Worm (Caenorhabditis elegans) whole organism, L3 larva: ENCODE results near the gene vha-2.

Experiments used
- aly-2 ChIP-seq: fragments of 150-350 bp; optimal IDR thresholded peaks from 2 replicates; lab custom pipeline; 2014; ENCODE audit warnings: missing biosample characterization, missing genetic modification characterization
- ama-1 ChIP-seq: fragments of 150-350 bp; optimal IDR thresholded peaks from 2 replicates; lab custom pipeline; 2018
- ceh-16 ChIP-seq: sonication (generic microtip); optimal IDR thresholded peaks from 2 replicates; lab custom pipeline; 2017; ENCODE audit warnings: missing biosample characterization, missing genetic modification characterization
- daf-12 ChIP-seq: fragments of 150-350 bp; optimal IDR thresholded peaks from 2 replicates; lab custom pipeline; 2014; ENCODE audit warnings: missing biosample characterization, missing genetic modification reagents, missing genetic modification characterization
- elt-3 ChIP-seq, 3 experiments: fragments of 150-350 bp in 1 of 3; sonication (generic microtip) in 2 of 3; optimal IDR thresholded peaks; 2 replicates in 2 of 3; 4 replicates in 1 of 3; lab custom pipeline; 2014 to 2017; ENCODE audit warnings: missing biosample characterization in 3 of 3, missing genetic modification characterization in 3 of 3
- nhr-11 ChIP-seq: fragments of 150-350 bp; optimal IDR thresholded peaks from 2 replicates; lab custom pipeline; 2014; ENCODE audit warnings: missing biosample characterization, missing genetic modification characterization
- nhr-12 ChIP-seq: fragments of 150-350 bp; optimal IDR thresholded peaks from 2 replicates; lab custom pipeline; 2014; ENCODE audit warnings: missing biosample characterization, missing genetic modification characterization
- nhr-25 ChIP-seq: sonication (generic microtip); optimal IDR thresholded peaks from 2 replicates; lab custom pipeline; 2017; ENCODE audit warnings: missing biosample characterization, missing genetic modification characterization
- nhr-77 ChIP-seq: fragments of 150-350 bp; optimal IDR thresholded peaks from 2 replicates; lab custom pipeline; 2014; ENCODE audit warnings: missing biosample characterization, missing genetic modification characterization
- pqm-1 ChIP-seq: fragments of 150-350 bp; optimal IDR thresholded peaks from 2 replicates; lab custom pipeline; 2017; ENCODE audit warnings: missing biosample characterization, missing genetic modification characterization, inconsistent platforms
- unc-62 ChIP-seq: fragments of 150-350 bp; sonication (generic microtip); optimal IDR thresholded peaks from 4 replicates; lab custom pipeline; 2014; ENCODE audit warnings: missing biosample characterization, missing genetic modification reagents, missing genetic modification characterization
- zag-1 ChIP-seq: fragments of 150-350 bp; optimal IDR thresholded peaks from 2 replicates; lab custom pipeline; 2014; ENCODE audit warnings: missing biosample characterization, missing genetic modification characterization
- ztf-11 ChIP-seq: fragments of 150-350 bp; optimal IDR thresholded peaks from 2 replicates; lab custom pipeline; 2014; ENCODE audit warnings: missing biosample characterization, missing genetic modification characterization
- ztf-4 ChIP-seq: fragments of 150-350 bp; optimal IDR thresholded peaks from 2 replicates; lab custom pipeline; 2014; ENCODE audit warnings: missing biosample characterization, missing genetic modification characterization

- no peak for TF ChIP-seq elt-3 (tag; optimal IDR thresholded peaks at IDR 0.05; lab: Kevin White, UChicago)
- no peak for TF ChIP-seq ama-1
- TF ChIP-seq nhr-77 (tag; lab: Kevin White, UChicago) = no peak
- no peak for TF ChIP-seq daf-12 (tag; lab: Kevin White, UChicago)
- no peak for TF ChIP-seq ztf-11 (tag; lab: Kevin White, UChicago)
- TF ChIP-seq aly-2 (tag; lab: Kevin White, UChicago) = no peak
- TF ChIP-seq nhr-12 (tag; lab: Kevin White, UChicago) = no peak
- no peak for TF ChIP-seq zag-1
- TF ChIP-seq ceh-16 (tag; lab: Kevin White, UChicago) = no peak
- no peak for TF ChIP-seq pqm-1 (tag; lab: Kevin White, UChicago)
- no peak for TF ChIP-seq ztf-4 (tag; lab: Kevin White, UChicago)
- TF ChIP-seq nhr-11 (tag; lab: Kevin White, UChicago) = no peak
- no peak for TF ChIP-seq unc-62 (GFP tag; lab: Kevin White, UChicago)
- no peak for TF ChIP-seq nhr-25
Observed at ce11 chrIII:9782483-9783081, 618 bp downstream of the vha-2 start, which contains the start of gene R10E11.6.
